Worm (Caenorhabditis elegans): ENCODE results near the gene ZK742.3.

Gene ZK742.3

ce11 chrV:7853900-7854299, 44.2 kb upstream of the ZK742.3 start:
- TF ChIP-seq nhr-10 (tag; optimal IDR thresholded peaks at IDR 0.05) (no peak), unc-55 (GFP tag; optimal IDR thresholded peaks at IDR 0.05) (peak; percentile 8), F13H6.1 (tag; optimal IDR thresholded peaks at IDR 0.05) (no peak), elt-1 (tag; optimal IDR thresholded peaks at IDR 0.05) (no peak), nhr-21 (tag; optimal IDR thresholded peaks at IDR 0.05) (no peak), ZK546.5 (tag; optimal IDR thresholded peaks at IDR 0.05) (no peak), nhr-237 (tag; optimal IDR thresholded peaks at IDR 0.05) (no peak), fos-1 (tag; optimal IDR thresholded peaks at IDR 0.05) (no peak), nhr-23 (tag; optimal IDR thresholded peaks at IDR 0.05) (no peak), C34F6.9 (tag; optimal IDR thresholded peaks at IDR 0.05) (peak; percentile 7), ama-1 (optimal IDR thresholded peaks at IDR 0.05) (no peak)

ce11 chrV:7852078-7852477, 42.4 kb upstream of the ZK742.3 start:
- TF ChIP-seq ZK546.5 (tag; optimal IDR thresholded peaks at IDR 0.05) (no peak), unc-55 (GFP tag; optimal IDR thresholded peaks at IDR 0.05) (no peak), nhr-25 (tag; optimal IDR thresholded peaks at IDR 0.05) (no peak), sma-3 (GFP tag; optimal IDR thresholded peaks at IDR 0.05) (no peak), lsy-2 (tag; optimal IDR thresholded peaks at IDR 0.05) (no peak), ceh-82 (tag; optimal IDR thresholded peaks at IDR 0.05) (no peak), lin-11 (tag; optimal IDR thresholded peaks at IDR 0.05) (no peak), crh-2 (tag; optimal IDR thresholded peaks at IDR 0.05) (no peak), ama-1 (optimal IDR thresholded peaks at IDR 0.05) (no peak), lin-13 (GFP tag; optimal IDR thresholded peaks at IDR 0.05) (no peak), fos-1 (tag; optimal IDR thresholded peaks at IDR 0.05) (no peak), ztf-1 (GFP tag; conservative IDR thresholded peaks at IDR 0.05) (no peak), mbf-1 (tag; optimal IDR thresholded peaks at IDR 0.05) (no peak), nhr-11 (tag; optimal IDR thresholded peaks at IDR 0.05) (no peak), nhr-10 (tag; optimal IDR thresholded peaks at IDR 0.05) (no peak)

ce11 chrV:7848251-7848650, 38.5 kb upstream of the ZK742.3 start:
- TF ChIP-seq elt-1 (tag; optimal IDR thresholded peaks at IDR 0.05) (no peak), nhr-129 (tag; optimal IDR thresholded peaks at IDR 0.05) (peak; percentile 44), mdl-1 (tag; optimal IDR thresholded peaks at IDR 0.05) (peak in 1 of 2 experiments; percentile 16), fos-1 (tag; optimal IDR thresholded peaks at IDR 0.05) (peak; percentile 9), C34F6.9 (tag; optimal IDR thresholded peaks at IDR 0.05) (peak; percentile 10), gmeb-1 (tag; optimal IDR thresholded peaks at IDR 0.05) (no peak), F13H6.1 (tag; optimal IDR thresholded peaks at IDR 0.05) (peak; percentile 32)

ce11 chrV:7847687-7848086, 38.0 kb upstream of the ZK742.3 start:
- TF ChIP-seq dmd-4 (tag; optimal IDR thresholded peaks at IDR 0.05) (no peak), blmp-1 (tag; optimal IDR thresholded peaks at IDR 0.05; ENCODE audit: insufficient read depth) (no peak), snpc-4 (tag; optimal IDR thresholded peaks at IDR 0.05) (no peak), sma-9 (GFP tag; optimal IDR thresholded peaks at IDR 0.05) (no peak), sma-9 (tag; optimal IDR thresholded peaks at IDR 0.05) (no peak), nhr-11 (tag; optimal IDR thresholded peaks at IDR 0.05) (no peak), ceh-82 (tag; optimal IDR thresholded peaks at IDR 0.05) (no peak), nhr-25 (tag; optimal IDR thresholded peaks at IDR 0.05) (no peak), ztf-11 (tag; optimal IDR thresholded peaks at IDR 0.05) (no peak), Y55F3AM.14 (GFP tag; optimal IDR thresholded peaks at IDR 0.05) (no peak), crh-2 (tag; optimal IDR thresholded peaks at IDR 0.05) (no peak), gmeb-1 (tag; optimal IDR thresholded peaks at IDR 0.05) (no peak), aly-2 (tag; optimal IDR thresholded peaks at IDR 0.05) (no peak), F13H6.1 (tag; optimal IDR thresholded peaks at IDR 0.05) (no peak), lin-11 (tag; optimal IDR thresholded peaks at IDR 0.05) (no peak), nhr-23 (tag; optimal IDR thresholded peaks at IDR 0.05) (no peak), mbf-1 (tag; optimal IDR thresholded peaks at IDR 0.05) (no peak), ztf-1 (GFP tag; conservative IDR thresholded peaks at IDR 0.05) (no peak), elt-3 (tag; optimal IDR thresholded peaks at IDR 0.05) (no peak)

- TF ChIP-seq nhr-77 (tag; optimal IDR thresholded peaks at IDR 0.05) (no peak), lsy-2 (tag; optimal IDR thresholded peaks at IDR 0.05) (no peak)
Measured at ce11 chrV:7847170-7847569, 37.5 kb upstream of the ZK742.3 start, which contains the start of gene memo-1. memo-1 (minus strand) TSS chrV:7847171.

All from whole organism, L2 larva.